Worm (Caenorhabditis elegans) whole organism, L4 larva: ENCODE data around the gene F44E2.4.

Source experiments
- D1046.2 ChIP-seq: fragments of 200-800 bp; sonication (Bioruptor generic); IDR thresholded peaks from 2 replicates; pipeline ENCODE4 v1.3.6; 2022; ENCODE audit warnings: missing genetic modification characterization, missing compliant biosample characterization
- F10B5.3 ChIP-seq: sonication (generic microtip); optimal IDR thresholded peaks from 2 replicates; lab custom pipeline; 2016; ENCODE audit warnings: mild to moderate bottlenecking, missing genetic modification characterization, missing compliant biosample characterization
- F49E8.2 ChIP-seq: sonication (generic microtip); optimal IDR thresholded peaks from 2 replicates; lab custom pipeline; 2016; ENCODE audit warnings: missing compliant biosample characterization, mild to moderate bottlenecking, missing genetic modification characterization, borderline replicate concordance
- R02D3.7 ChIP-seq: fragments of 150-350 bp; sonication (generic microtip); optimal IDR thresholded peaks from 3 replicates; lab custom pipeline; 2014; ENCODE audit warnings: missing biosample characterization, missing genetic modification characterization
- T20F7.1 ChIP-seq: fragments of 200-800 bp; sonication (Bioruptor generic); optimal IDR thresholded peaks from 2 replicates; lab custom pipeline; 2018; ENCODE audit warnings: mild to moderate bottlenecking, missing genetic modification characterization, missing compliant biosample characterization
- T26A8.4 ChIP-seq: fragments of 200-800 bp; sonication (Bioruptor generic); IDR thresholded peaks from 2 replicates; pipeline ENCODE4 v1.3.6; 2022; ENCODE audit warnings: missing genetic modification characterization, missing compliant biosample characterization
- ZK546.5 ChIP-seq, 2 experiments: sonication (generic microtip); optimal IDR thresholded peaks; 2 replicates each; lab custom pipeline; 2017; ENCODE audit warnings: missing biosample characterization in 2 of 2, missing genetic modification characterization in 2 of 2
- aly-2 ChIP-seq: sonication (generic microtip); optimal IDR thresholded peaks from 2 replicates; lab custom pipeline; 2018; ENCODE audit warnings: missing biosample characterization, missing genetic modification characterization
- ama-1 ChIP-seq: fragments of 150-350 bp; optimal IDR thresholded peaks from 2 replicates; lab custom pipeline; 2014; ENCODE audit warnings: inconsistent platforms, mixed read lengths
- ceh-20 ChIP-seq: fragments of 200-800 bp; sonication (Bioruptor generic); IDR thresholded peaks from 2 replicates; pipeline ENCODE4 v1.3.6; 2022; ENCODE audit warnings: missing genetic modification reagents, missing genetic modification characterization, missing compliant biosample characterization
- daf-12 ChIP-seq: fragments of 150-350 bp; optimal IDR thresholded peaks from 2 replicates; lab custom pipeline; 2014; ENCODE audit warnings: missing biosample characterization, missing genetic modification reagents, missing genetic modification characterization
- daf-16 ChIP-seq, 3 experiments: sonication (generic microtip); optimal IDR thresholded peaks; 2 replicates each; lab custom pipeline; 2016 to 2017; ENCODE audit warnings: missing genetic modification characterization in 3 of 3, missing genetic modification reagents in 3 of 3, mild to moderate bottlenecking in 2 of 3, missing compliant biosample characterization in 2 of 3, missing biosample characterization in 1 of 3, moderate library complexity in 1 of 3
- daf-19 ChIP-seq: fragments of 200-800 bp; sonication (Bioruptor generic); conservative IDR thresholded peaks from 2 replicates; pipeline ENCODE4 v1.3.6; 2022; ENCODE audit warnings: missing genetic modification characterization, missing compliant biosample characterization
- dpl-1 ChIP-seq: fragments of 150-350 bp; optimal IDR thresholded peaks from 2 replicates; lab custom pipeline; 2014; ENCODE audit warnings: missing biosample characterization, missing genetic modification reagents, missing genetic modification characterization
- duxl-1 ChIP-seq: sonication (generic microtip); optimal IDR thresholded peaks from 2 replicates; lab custom pipeline; 2016; ENCODE audit warnings: mild to moderate bottlenecking, missing genetic modification characterization, moderate library complexity, missing compliant biosample characterization; ENCODE audit not compliant: poor library complexity
- dve-1 ChIP-seq: sonication (generic microtip); optimal IDR thresholded peaks from 2 replicates; lab custom pipeline; 2017; ENCODE audit warnings: antibody characterized with exemption, mild to moderate bottlenecking, missing genetic modification characterization, missing compliant biosample characterization; ENCODE audit not compliant: insufficient read depth
- fos-1 ChIP-seq: fragments of 150-350 bp; optimal IDR thresholded peaks from 2 replicates; lab custom pipeline; 2014; ENCODE audit warnings: missing biosample characterization, missing genetic modification characterization
- gei-8 ChIP-seq: fragments of 200-800 bp; sonication (Bioruptor generic); optimal IDR thresholded peaks from 2 replicates; lab custom pipeline; 2018; ENCODE audit warnings: mild to moderate bottlenecking, missing genetic modification characterization, missing compliant biosample characterization
- hif-1 ChIP-seq, 2 experiments: sonication (generic microtip); optimal IDR thresholded peaks; 2 replicates each; lab custom pipeline; 2016 to 2017; ENCODE audit warnings: missing compliant biosample characterization in 2 of 2, missing genetic modification characterization in 2 of 2, missing genetic modification reagents in 2 of 2, missing genotype in 2 of 2, mild to moderate bottlenecking in 1 of 2
- lim-7 ChIP-seq: fragments of 200-800 bp; sonication (Bioruptor generic); IDR thresholded peaks from 2 replicates; pipeline ENCODE4 v1.3.6; 2022; ENCODE audit warnings: missing genetic modification characterization, missing compliant biosample characterization
- lin-1 ChIP-seq: fragments of 200-800 bp; sonication (Bioruptor generic); IDR thresholded peaks from 2 replicates; pipeline ENCODE4 v1.3.6; 2022; ENCODE audit warnings: missing genetic modification reagents, missing genetic modification characterization, missing compliant biosample characterization
- lin-13 ChIP-seq: fragments of 150-350 bp; optimal IDR thresholded peaks from 2 replicates; lab custom pipeline; 2014; ENCODE audit warnings: missing biosample characterization, missing genetic modification reagents, missing genetic modification characterization
- lin-29 ChIP-seq: fragments of 200-800 bp; sonication (Bioruptor generic); IDR thresholded peaks from 2 replicates; pipeline ENCODE4 v1.3.6; 2022; ENCODE audit warnings: missing genetic modification reagents, missing genetic modification characterization, missing compliant biosample characterization
- lin-38 ChIP-seq: fragments of 200-800 bp; sonication (Bioruptor generic); IDR thresholded peaks from 2 replicates; pipeline ENCODE4 v1.3.6; 2022; ENCODE audit warnings: missing genetic modification reagents, missing genetic modification characterization, missing compliant biosample characterization
- lsy-2 ChIP-seq, 2 experiments: fragments of 150-350 bp in 1 of 2; sonication (generic microtip) in 1 of 2; optimal IDR thresholded peaks; 2 replicates each; lab custom pipeline; 2014 to 2017; ENCODE audit warnings: missing biosample characterization in 2 of 2, missing genetic modification characterization in 2 of 2
- madf-9 ChIP-seq: fragments of 200-800 bp; sonication (Bioruptor generic); conservative IDR thresholded peaks from 2 replicates; pipeline ENCODE4 v1.3.6; 2022; ENCODE audit warnings: missing genetic modification reagents, missing genetic modification characterization, missing compliant biosample characterization
- mdl-1 ChIP-seq, 2 experiments: fragments of 150-350 bp in 1 of 2; sonication (generic microtip) in 1 of 2; optimal IDR thresholded peaks; 2 replicates each; lab custom pipeline; 2014 to 2017; ENCODE audit warnings: missing biosample characterization in 2 of 2, missing genetic modification characterization in 2 of 2
- mdt-29 ChIP-seq: fragments of 200-800 bp; sonication (Bioruptor generic); IDR thresholded peaks from 2 replicates; pipeline ENCODE4 v1.3.6; 2022; ENCODE audit warnings: missing genetic modification reagents, missing genetic modification characterization, missing compliant biosample characterization
- mes-2 ChIP-seq: sonication (generic microtip); optimal IDR thresholded peaks from 2 replicates; lab custom pipeline; 2016; ENCODE audit warnings: missing genotype, mild to moderate bottlenecking, missing genetic modification characterization, missing compliant biosample characterization; ENCODE audit not compliant: poor library complexity, severe bottlenecking
- mxl-2 ChIP-seq: fragments of 200-800 bp; sonication (Bioruptor generic); conservative IDR thresholded peaks from 2 replicates; pipeline ENCODE4 v1.3.6; 2022; ENCODE audit warnings: missing genetic modification reagents, missing genetic modification characterization, missing compliant biosample characterization
- nhr-10 ChIP-seq: fragments of 150-350 bp; optimal IDR thresholded peaks from 2 replicates; lab custom pipeline; 2014; ENCODE audit warnings: missing biosample characterization, missing genetic modification characterization
- nhr-102 ChIP-seq: sonication (generic microtip); optimal IDR thresholded peaks from 2 replicates; lab custom pipeline; 2016; ENCODE audit warnings: mild to moderate bottlenecking, missing genetic modification characterization, moderate library complexity, missing compliant biosample characterization
- nhr-11 ChIP-seq: fragments of 150-350 bp; optimal IDR thresholded peaks from 2 replicates; lab custom pipeline; 2014; ENCODE audit warnings: missing biosample characterization, missing genetic modification characterization
- nhr-28 ChIP-seq: fragments of 150-350 bp; optimal IDR thresholded peaks from 2 replicates; lab custom pipeline; 2014; ENCODE audit warnings: missing biosample characterization, missing genetic modification characterization
- nhr-42 ChIP-seq: fragments of 200-800 bp; sonication (Bioruptor generic); IDR thresholded peaks from 2 replicates; pipeline ENCODE4 v1.3.6; 2022; ENCODE audit warnings: missing genetic modification characterization, missing compliant biosample characterization
- nhr-48 ChIP-seq: sonication (generic microtip); optimal IDR thresholded peaks from 2 replicates; lab custom pipeline; 2016; ENCODE audit warnings: mild to moderate bottlenecking, missing genetic modification characterization, missing compliant biosample characterization
- nhr-6 ChIP-seq: fragments of 150-350 bp; optimal IDR thresholded peaks from 2 replicates; lab custom pipeline; 2014; ENCODE audit warnings: missing biosample characterization, missing genetic modification characterization
- nhr-77 ChIP-seq: fragments of 150-350 bp; optimal IDR thresholded peaks from 2 replicates; lab custom pipeline; 2014; ENCODE audit warnings: missing biosample characterization, missing genetic modification characterization
- php-3 ChIP-seq: fragments of 200-800 bp; sonication (Bioruptor generic); IDR thresholded peaks from 2 replicates; pipeline ENCODE4 v1.3.6; 2022; ENCODE audit warnings: missing genetic modification reagents, missing genetic modification characterization, missing compliant biosample characterization
- pqm-1 ChIP-seq: sonication (generic microtip); optimal IDR thresholded peaks from 2 replicates; lab custom pipeline; 2017; ENCODE audit warnings: missing biosample characterization, missing genetic modification characterization
- rbr-2 ChIP-seq: sonication (generic microtip); optimal IDR thresholded peaks from 2 replicates; lab custom pipeline; 2016; ENCODE audit warnings: missing genotype, missing genetic modification characterization, missing compliant biosample characterization
- saeg-2 ChIP-seq: fragments of 200-800 bp; sonication (Bioruptor generic); IDR thresholded peaks from 2 replicates; pipeline ENCODE4 v1.3.6; 2022; ENCODE audit warnings: missing genetic modification reagents, missing genetic modification characterization, missing compliant biosample characterization
- sdz-12 ChIP-seq: fragments of 200-800 bp; sonication (Bioruptor generic); optimal IDR thresholded peaks from 2 replicates; lab custom pipeline; 2018; ENCODE audit warnings: mild to moderate bottlenecking, missing genetic modification characterization, missing compliant biosample characterization
- unc-130 ChIP-seq: sonication (generic microtip); optimal IDR thresholded peaks from 2 replicates; lab custom pipeline; 2016; ENCODE audit warnings: missing genetic modification reagents, missing genetic modification characterization, missing compliant biosample characterization
- unc-62 ChIP-seq, 3 experiments: fragments of 150-350 bp in 1 of 3; sonication (generic microtip); optimal IDR thresholded peaks in 2 of 3; peaks in 1 of 3; 1 replicate in 1 of 3; 2 replicates in 2 of 3; lab custom pipeline; 2014 to 2017; ENCODE audit warnings: missing biosample characterization in 3 of 3, missing genetic modification characterization in 3 of 3, missing genetic modification reagents in 3 of 3, missing genotype in 1 of 3
- zfp-3 ChIP-seq: fragments of 200-800 bp; sonication (Bioruptor generic); conservative IDR thresholded peaks from 2 replicates; pipeline ENCODE4 v1.3.6; 2022; ENCODE audit warnings: missing genetic modification reagents, missing genetic modification characterization, missing compliant biosample characterization

Gene F44E2.4

DNA sequence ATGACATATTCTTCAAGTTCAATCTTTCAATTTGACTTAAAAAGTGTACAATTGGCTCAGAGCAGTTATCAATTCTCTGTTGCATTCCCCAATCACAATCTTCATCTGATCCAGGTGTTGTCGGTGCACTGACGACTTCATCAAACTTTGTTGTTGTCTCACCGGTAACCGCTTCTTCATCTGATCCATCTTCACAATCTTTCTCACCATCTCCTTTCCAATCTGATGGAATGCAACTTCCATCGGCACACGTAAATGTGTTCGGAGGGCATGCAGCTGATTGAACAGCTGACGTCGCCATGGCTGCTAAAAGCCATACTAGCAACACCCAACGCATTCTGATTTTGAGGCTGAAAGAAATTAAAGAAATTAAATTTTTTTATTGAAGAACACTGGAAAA lies at the start of gene F44E2.4:
TSS of gene F44E2.4 (minus strand) at position 350 of the 400 bp plus-strand sequence.
- no peak for TF ChIP-seq dpl-1

ce11 chrIII:8887184-8887801 lies 49.1 kb upstream of the F44E2.4 start, which contains the start of gene famh-136:
Gene famh-136, plus strand, starts transcription at chrIII:8887751.
- TF ChIP-seq ama-1 (no peak), unc-130 (GFP tag; lab: Kevin White, UChicago) (peak; percentile 43), dpl-1 (peak; percentile 85), ceh-20 (GFP tag; lab: Robert Waterston, UW) (0 out of 2 replicates have a peak, but pooled peaks have one; percentile 52), T26A8.4 (GFP tag; lab: Robert Waterston, UW) (peak; percentile 80), F10B5.3 (tag; lab: Kevin White, UChicago) (peak; percentile 74), nhr-102 (tag; lab: Kevin White, UChicago) (peak; percentile 85), ZK546.5 (tag; optimal IDR thresholded peaks at IDR 0.05; lab: Kevin White, UChicago) (no peak), lin-13 (GFP tag; lab: Kevin White, UChicago) (peak; percentile 83), unc-62 (GFP tag; optimal IDR thresholded peaks at IDR 0.05 in 1 of 2; lab: Kevin White, UChicago) (peak in 1 of 2 experiments; percentile 99), unc-62 (tag; optimal IDR thresholded peaks at IDR 0.05; lab: Kevin White, UChicago) (no peak), duxl-1 (peak; percentile 52), nhr-10 (tag; lab: Kevin White, UChicago) (no peak), fos-1 (peak; percentile 35), lin-1 (GFP tag; lab: Robert Waterston, UW) (no peak), F49E8.2 (tag; lab: Kevin White, UChicago) (peak; percentile 11), nhr-48 (tag; lab: Kevin White, UChicago) (peak; percentile 79), T20F7.1 (peak; percentile 82), sdz-12 (GFP tag; lab: Kevin White, UChicago) (no peak), dve-1 (tag; lab: Kevin White, UChicago) (peak; percentile 98), daf-16 (GFP tag; optimal IDR thresholded peaks at IDR 0.05; lab: Kevin White, UChicago) (peak; percentile 23 to 78), daf-16 (tag; optimal IDR thresholded peaks at IDR 0.05; lab: Kevin White, UChicago) (peak; percentile 78), mdl-1 (tag; optimal IDR thresholded peaks at IDR 0.05; lab: Kevin White, UChicago) (peak in 1 of 2 experiments; percentile 56), mdt-29 (GFP tag; lab: Robert Waterston, UW) (peak; percentile 60; the same call in 1 of the 2 replicates), pqm-1 (peak; percentile 65), nhr-6 (tag; lab: Kevin White, UChicago) (peak; percentile 65), daf-12 (tag; lab: Kevin White, UChicago) (no peak), gei-8 (no peak), lin-29 (no peak), nhr-28 (tag; lab: Kevin White, UChicago) (peak; percentile 82), lim-7 (no peak), lin-38 (GFP tag; lab: Robert Waterston, UW) (peak; percentile 85), madf-9 (GFP tag; lab: Robert Waterston, UW) (0 out of 2 replicates have a peak, but pooled peaks have one; percentile 33), D1046.2 (GFP tag; lab: Robert Waterston, UW) (0 out of 2 replicates have a peak, but pooled peaks have one; percentile 11), saeg-2 (GFP tag; lab: Robert Waterston, UW) (0 out of 2 replicates have a peak, but pooled peaks have one; percentile 56), nhr-11 (tag; lab: Kevin White, UChicago) (peak; percentile 75), rbr-2 (peak; percentile 86), mxl-2 (GFP tag; lab: Robert Waterston, UW) (no peak), mes-2 (peak; percentile 85), nhr-42 (GFP tag; lab: Robert Waterston, UW) (peak; percentile 64; the same call in 1 of the 2 replicates), R02D3.7 (no peak), lsy-2 (tag; optimal IDR thresholded peaks at IDR 0.05; lab: Kevin White, UChicago) (peak; percentile 27 to 95), daf-19 (no peak), zfp-3 (peak; percentile 66; the same call in 1 of the 2 replicates), nhr-77 (tag; lab: Kevin White, UChicago) (peak; percentile 90), hif-1 (tag; optimal IDR thresholded peaks at IDR 0.05; lab: Kevin White, UChicago) (peak in 1 of 2 experiments; percentile 73), php-3 (peak; percentile 56), aly-2 (tag; lab: Kevin White, UChicago) (no peak)
